Fruit fly (Drosophila melanogaster): ENCODE results near the gene CG15211.
A peak's percentile ranks its signal among the peaks of the same experiment; 100 is the strongest.

CG15211 gene

DNA sequence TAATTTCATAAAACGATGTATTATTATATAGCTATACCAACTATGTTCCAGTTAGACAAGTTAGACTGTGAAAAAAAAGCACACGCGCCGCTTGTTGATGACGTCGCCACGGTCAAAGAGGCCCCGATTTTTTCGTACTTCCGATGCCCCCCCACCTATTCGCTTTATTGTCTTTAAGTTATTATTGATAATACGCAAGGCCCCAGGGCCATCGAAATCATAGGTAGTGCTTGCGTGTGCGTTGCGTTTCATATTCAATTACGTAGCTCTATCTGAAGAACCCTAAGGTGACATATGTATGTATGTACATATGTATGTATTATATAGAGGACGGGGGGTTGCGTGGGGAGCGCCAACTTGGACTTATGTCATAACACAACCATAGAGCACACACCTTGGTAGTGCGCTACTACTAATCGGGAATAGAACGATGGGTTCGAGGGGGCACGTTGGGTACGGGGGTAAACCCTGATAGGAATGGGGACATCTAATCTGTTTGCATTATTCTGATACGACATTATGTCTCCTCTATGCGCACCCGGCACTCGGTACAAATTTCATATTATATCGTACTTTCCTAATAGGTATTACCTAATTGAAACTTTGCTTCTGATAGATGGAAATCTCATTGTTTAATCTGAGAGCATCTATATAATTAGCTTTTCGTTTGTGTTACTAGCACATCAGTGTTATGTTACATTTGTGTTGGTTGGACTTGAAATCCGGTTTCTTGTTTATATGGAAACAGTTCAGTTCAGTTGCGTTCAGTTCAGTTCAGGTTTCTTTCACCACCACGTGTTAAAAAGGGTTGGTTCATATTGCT lies 32.5 kb upstream of the CG15211 start (continued):
- TF ChIP-seq CG9609 (GFP tag; optimal IDR thresholded peaks at IDR 0.05) = no peak
- no peak for TF ChIP-seq Spps (tag; optimal IDR thresholded peaks at IDR 0.05)
- no peak for TF ChIP-seq repo (GFP tag; optimal IDR thresholded peaks at IDR 0.05)
- TF ChIP-seq Dfd (GFP tag; optimal IDR thresholded peaks at IDR 0.05) = no peak
- TF ChIP-seq Mes4 (GFP tag; optimal IDR thresholded peaks at IDR 0.05) = no peak
- TF ChIP-seq lbe (GFP tag; optimal IDR thresholded peaks at IDR 0.05) = no peak
- TF ChIP-seq CTCF (GFP tag; optimal IDR thresholded peaks at IDR 0.05) = no peak
- TF ChIP-seq crc (GFP tag; optimal IDR thresholded peaks at IDR 0.05) = no peak
- peak; percentile 50 for TF ChIP-seq lab (GFP tag; optimal IDR thresholded peaks at IDR 0.05)
- no peak for TF ChIP-seq CG14014 (GFP tag; IDR thresholded peaks at IDR 0.05)
- no peak for TF ChIP-seq Rx (GFP tag; IDR thresholded peaks at IDR 0.05)
- TF ChIP-seq HmgZ (tag; optimal IDR thresholded peaks at IDR 0.05) = peak; percentile 31
- no peak for TF ChIP-seq CG8281 (tag; optimal IDR thresholded peaks at IDR 0.05)
- no peak for TF ChIP-seq CG15514 (GFP tag; optimal IDR thresholded peaks at IDR 0.05)
- TF ChIP-seq trem (tag; optimal IDR thresholded peaks at IDR 0.05) = no peak
- TF ChIP-seq CG1024 (GFP tag; IDR thresholded peaks at IDR 0.05) = no peak
- TF ChIP-seq kay (GFP tag; optimal IDR thresholded peaks at IDR 0.05) = no peak
- TF ChIP-seq CG17359 (tag; optimal IDR thresholded peaks at IDR 0.05) = no peak
- TF ChIP-seq NfI (GFP tag; optimal IDR thresholded peaks at IDR 0.05) = no peak
- TF ChIP-seq NC2α (GFP tag; optimal IDR thresholded peaks at IDR 0.05) = no peak
- TF ChIP-seq CG6689 (GFP tag; IDR thresholded peaks at IDR 0.05) = no peak
- no peak for TF ChIP-seq BEAF-32 (GFP tag; optimal IDR thresholded peaks at IDR 0.05)
- TF ChIP-seq CG15479 (GFP tag; optimal IDR thresholded peaks at IDR 0.05) = no peak
- no peak for TF ChIP-seq fd102C (GFP tag; optimal IDR thresholded peaks at IDR 0.05)
- TF ChIP-seq Neu2 (GFP tag; optimal IDR thresholded peaks at IDR 0.05; ENCODE audit: borderline replicate concordance) = no peak
- no peak for TF ChIP-seq kni (GFP tag; optimal IDR thresholded peaks at IDR 0.05)
- no peak for TF ChIP-seq CG10209 (GFP tag; optimal IDR thresholded peaks at IDR 0.05)
- peak; percentile 6 for TF ChIP-seq caup (GFP tag; optimal IDR thresholded peaks at IDR 0.05; ENCODE audit: severe bottlenecking)
- no peak for TF ChIP-seq CG32772 (GFP tag; IDR thresholded peaks at IDR 0.05)
- no peak for TF ChIP-seq org-1 (GFP tag; optimal IDR thresholded peaks at IDR 0.05)
- no peak for TF ChIP-seq tio (GFP tag; optimal IDR thresholded peaks at IDR 0.05)
- peak; percentile 82 for TF ChIP-seq ftz-f1 (GFP tag; optimal IDR thresholded peaks at IDR 0.05)
- TF ChIP-seq cas (GFP tag; IDR thresholded peaks at IDR 0.05) = no peak
- no peak for TF ChIP-seq her (GFP tag; optimal IDR thresholded peaks at IDR 0.05)
- TF ChIP-seq CG10147 (GFP tag; optimal IDR thresholded peaks at IDR 0.05) = no peak
- TF ChIP-seq CG11504 (tag; optimal IDR thresholded peaks at IDR 0.05) = no peak
- no peak for TF ChIP-seq CG3838 (GFP tag; optimal IDR thresholded peaks at IDR 0.05)
- no peak for TF ChIP-seq nerfin-2 (GFP tag; IDR thresholded peaks at IDR 0.05; ENCODE audit: partially characterized antibody)
- peak; percentile 79 for TF ChIP-seq CG7987 (GFP tag; optimal IDR thresholded peaks at IDR 0.05)
- TF ChIP-seq shn (GFP tag; optimal IDR thresholded peaks at IDR 0.05) = no peak
- TF ChIP-seq Ada2b (GFP tag; IDR thresholded peaks at IDR 0.05) = no peak
- no peak for TF ChIP-seq slp2 (GFP tag; optimal IDR thresholded peaks at IDR 0.05)
- TF ChIP-seq HHEX (GFP tag; optimal IDR thresholded peaks at IDR 0.05) = peak; percentile 22
- TF ChIP-seq CG7745 (tag; optimal IDR thresholded peaks at IDR 0.05) = no peak
- no peak for TF ChIP-seq hb (GFP tag; IDR thresholded peaks at IDR 0.05; ENCODE audit: partially characterized antibody)
- TF ChIP-seq ci (GFP tag; IDR thresholded peaks at IDR 0.05) = no peak
- TF ChIP-seq CG34376 (GFP tag; optimal IDR thresholded peaks at IDR 0.05) = peak; percentile 70
- TF ChIP-seq ase (GFP tag; IDR thresholded peaks at IDR 0.05) = no peak
- no peak for TF ChIP-seq Scr (GFP tag; IDR thresholded peaks at IDR 0.05; ENCODE audit: partially characterized antibody)
